Fruit fly (Drosophila melanogaster): ENCODE results near the gene MED30.

Gene MED30

DNA sequence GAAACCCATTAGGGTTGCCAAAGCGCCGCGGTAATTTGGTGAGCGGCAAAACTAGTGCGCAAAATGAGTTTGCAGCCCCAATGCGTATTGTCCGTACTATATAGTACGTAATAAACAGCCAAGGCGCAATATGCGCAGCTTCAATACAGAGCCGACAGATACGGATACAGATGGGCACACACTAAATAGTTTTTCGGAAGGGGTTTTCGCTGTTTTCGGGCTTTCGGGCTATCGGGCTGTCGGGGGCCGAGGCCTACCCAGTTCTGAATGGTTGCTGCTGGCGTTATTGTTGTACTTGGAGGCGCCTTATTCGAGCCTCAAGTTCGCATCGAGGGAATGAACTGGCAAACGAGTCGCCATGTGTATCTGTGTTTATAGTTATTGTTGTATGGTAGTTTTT, 23.2 kb downstream of the MED30 start (continued):
- TF ChIP-seq CG32532 (GFP tag; IDR thresholded peaks at IDR 0.05), result peak; percentile 41; the same call in 1 of the 2 replicates
- no peak for TF ChIP-seq MTF-1 (GFP tag; optimal IDR thresholded peaks at IDR 0.05; ENCODE audit: borderline replicate concordance)
- peak; percentile 99 for TF ChIP-seq CG13894 (tag; optimal IDR thresholded peaks at IDR 0.05)
- peak; percentile 45 for TF ChIP-seq CG9932 (GFP tag; IDR thresholded peaks at IDR 0.05)
- TF ChIP-seq CG18599 (GFP tag; optimal IDR thresholded peaks at IDR 0.05), result peak; percentile 15
- TF ChIP-seq CG8924 (tag; optimal IDR thresholded peaks at IDR 0.05), result no peak
- TF ChIP-seq Ssrp (tag; optimal IDR thresholded peaks at IDR 0.05), result no peak
- no peak for TF ChIP-seq usp (GFP tag; optimal IDR thresholded peaks at IDR 0.05)
- TF ChIP-seq lilli (GFP tag; optimal IDR thresholded peaks at IDR 0.05), result no peak
- 0 out of 3 replicates have a peak, but pooled peaks have one; percentile 21 for TF ChIP-seq Aef1 (GFP tag; IDR thresholded peaks at IDR 0.05)
- no peak for TF ChIP-seq ewg (GFP tag; optimal IDR thresholded peaks at IDR 0.05)
- peak; percentile 1 for TF ChIP-seq Antp (GFP tag; optimal IDR thresholded peaks at IDR 0.05)
- TF ChIP-seq sug (tag; optimal IDR thresholded peaks at IDR 0.05), result peak; percentile 49
- no peak for TF ChIP-seq Hr51 (GFP tag; optimal IDR thresholded peaks at IDR 0.05)
- peak; percentile 39; the same call in 1 of the 2 replicates for TF ChIP-seq Bgb (GFP tag; IDR thresholded peaks at IDR 0.05; ENCODE audit: partially characterized antibody)
- no peak for TF ChIP-seq Max (GFP tag; optimal IDR thresholded peaks at IDR 0.05)
- peak; percentile 48; the same call in 1 of the 2 replicates for TF ChIP-seq Adf1 (GFP tag; IDR thresholded peaks at IDR 0.05)
- no peak for TF ChIP-seq Optix (GFP tag; IDR thresholded peaks at IDR 0.05)
- TF ChIP-seq pum (GFP tag; optimal IDR thresholded peaks at IDR 0.05), result no peak
- TF ChIP-seq crc (GFP tag; optimal IDR thresholded peaks at IDR 0.05), result no peak
- no peak for TF ChIP-seq CG12744 (GFP tag; optimal IDR thresholded peaks at IDR 0.05)
- no peak for TF ChIP-seq lov (optimal IDR thresholded peaks at IDR 0.05)
- peak; percentile 24; the same call in 1 of the 3 replicates for TF ChIP-seq lov (GFP tag; IDR thresholded peaks at IDR 0.05)
- TF ChIP-seq CG14710 (tag; optimal IDR thresholded peaks at IDR 0.05), result no peak
- peak; percentile 9 for TF ChIP-seq CG16863 (GFP tag; optimal IDR thresholded peaks at IDR 0.05)
- no peak for TF ChIP-seq CG8765 (GFP tag; IDR thresholded peaks at IDR 0.05)
- TF ChIP-seq sd (tag; optimal IDR thresholded peaks at IDR 0.05), result peak; percentile 35
- no peak for TF ChIP-seq knrl (GFP tag; IDR thresholded peaks at IDR 0.05; ENCODE audit: partially characterized antibody)
- TF ChIP-seq mirr (GFP tag; optimal IDR thresholded peaks at IDR 0.05), result peak; percentile 62
- TF ChIP-seq her (GFP tag; optimal IDR thresholded peaks at IDR 0.05), result peak; percentile 3
- TF ChIP-seq pan (optimal IDR thresholded peaks at IDR 0.05), result no peak
- TF ChIP-seq pan (GFP tag; optimal IDR thresholded peaks at IDR 0.05 in 1 of 2, IDR thresholded peaks at IDR 0.05 in 1 of 2), result peak in 1 of 2 experiments; percentile 28
- no peak for TF ChIP-seq CG43689 (GFP tag; IDR thresholded peaks at IDR 0.05)
- no peak for TF ChIP-seq HLH54F (GFP tag; optimal IDR thresholded peaks at IDR 0.05)
- TF ChIP-seq ash1 (GFP tag; optimal IDR thresholded peaks at IDR 0.05), result peak; percentile 5
- TF ChIP-seq rib (GFP tag; IDR thresholded peaks at IDR 0.05), result 0 out of 2 replicates have a peak, but pooled peaks have one; percentile 19
- TF ChIP-seq NFAT (GFP tag; IDR thresholded peaks at IDR 0.05), result 0 out of 2 replicates have a peak, but pooled peaks have one; percentile 9
- TF ChIP-seq Pdp1 (GFP tag; optimal IDR thresholded peaks at IDR 0.05), result peak in 1 of 2 experiments; percentile 30
- no peak for TF ChIP-seq CG17328 (GFP tag; IDR thresholded peaks at IDR 0.05)
- no peak for TF ChIP-seq CG1024 (GFP tag; IDR thresholded peaks at IDR 0.05)
- no peak for TF ChIP-seq maf-S (GFP tag; optimal IDR thresholded peaks at IDR 0.05)
- TF ChIP-seq CG33213 (GFP tag; optimal IDR thresholded peaks at IDR 0.05), result no peak
- TF ChIP-seq da (GFP tag; optimal IDR thresholded peaks at IDR 0.05), result no peak
- peak; percentile 13 for TF ChIP-seq Hand (GFP tag; optimal IDR thresholded peaks at IDR 0.05)
- TF ChIP-seq H15 (GFP tag; IDR thresholded peaks at IDR 0.05), result no peak
- peak; percentile 83 for TF ChIP-seq chinmo (GFP tag; IDR thresholded peaks at IDR 0.05; ENCODE audit: partially characterized antibody)
- no peak for TF ChIP-seq en (GFP tag; optimal IDR thresholded peaks at IDR 0.05)
- no peak for TF ChIP-seq Dfd (GFP tag; optimal IDR thresholded peaks at IDR 0.05)
- peak; percentile 40; the same call in 1 of the 2 replicates for TF ChIP-seq Rfx (GFP tag; IDR thresholded peaks at IDR 0.05)
- TF ChIP-seq CG33557 (GFP tag; optimal IDR thresholded peaks at IDR 0.05), result no peak
- no peak for TF ChIP-seq Dll (GFP tag; IDR thresholded peaks at IDR 0.05; ENCODE audit: partially characterized antibody)

Data from whole organism, embryonic.